Worm (Caenorhabditis elegans) whole organism, midembryonic: Measurements from ENCODE around the gene C23G10.7.

ENCODE experiments used
- T22C8.4 ChIP-seq: fragments of 200-800 bp; sonication (Bioruptor generic); IDR thresholded peaks from 2 replicates; pipeline ENCODE4 v1.3.6; 2022; ENCODE audit warnings: missing genetic modification characterization, missing compliant biosample characterization
- cog-1 ChIP-seq: sonication (generic microtip); optimal IDR thresholded peaks from 2 replicates; lab custom pipeline; 2016; ENCODE audit warnings: missing genetic modification characterization, missing compliant biosample characterization
- flt-1 ChIP-seq: fragments of 200-800 bp; sonication (Bioruptor generic); IDR thresholded peaks from 2 replicates; pipeline ENCODE4 v1.3.6; 2022; ENCODE audit warnings: missing genetic modification characterization, missing compliant biosample characterization
- klf-2 ChIP-seq: fragments of 200-800 bp; sonication (Bioruptor generic); conservative IDR thresholded peaks from 2 replicates; pipeline ENCODE4 v1.3.6; 2022; ENCODE audit warnings: missing genetic modification reagents, missing genetic modification characterization, missing compliant biosample characterization
- med-1 ChIP-seq: sonication (generic microtip); optimal IDR thresholded peaks from 2 replicates; lab custom pipeline; 2017; ENCODE audit warnings: missing genetic modification characterization, mild to moderate bottlenecking, missing compliant biosample characterization, antibody characterized with exemption, missing genetic modification reagents; ENCODE audit not compliant: insufficient read depth
- ref-1 ChIP-seq: fragments of 200-800 bp; sonication (Bioruptor generic); conservative IDR thresholded peaks from 2 replicates; pipeline ENCODE4 v1.3.6; 2022; ENCODE audit warnings: missing genetic modification reagents, missing genetic modification characterization, missing compliant biosample characterization
- tab-1 ChIP-seq: fragments of 200-800 bp; sonication (Bioruptor generic); IDR thresholded peaks from 2 replicates; pipeline ENCODE4 v1.3.6; 2022; ENCODE audit warnings: missing genetic modification characterization, missing compliant biosample characterization
- ztf-29 ChIP-seq: fragments of 200-800 bp; sonication (Bioruptor generic); IDR thresholded peaks from 2 replicates; pipeline ENCODE4 v1.3.6; 2022; ENCODE audit warnings: missing genetic modification reagents, missing genetic modification characterization, missing compliant biosample characterization

ce11 chrIII:6213915-6214314 lies 15.7 kb upstream of the C23G10.7 start, which contains the start of gene C23G10.10:
- TF ChIP-seq ztf-29 (GFP tag; lab: Robert Waterston, UW), result no peak
- no peak for TF ChIP-seq tab-1 (GFP tag; lab: Robert Waterston, UW)
- no peak for TF ChIP-seq ref-1 (GFP tag; lab: Robert Waterston, UW)
- no peak for TF ChIP-seq med-1
- no peak for TF ChIP-seq T22C8.4 (GFP tag; lab: Robert Waterston, UW)
- TF ChIP-seq klf-2 (GFP tag; lab: Robert Waterston, UW), result no peak
- no peak for TF ChIP-seq flt-1
- TF ChIP-seq cog-1 (tag; lab: Kevin White, UChicago), result no peak
